Fruit fly (Drosophila melanogaster): ENCODE data around the gene elm.
A peak's percentile ranks its signal among the peaks of the same experiment; 100 is the strongest.

The elm gene

DNA sequence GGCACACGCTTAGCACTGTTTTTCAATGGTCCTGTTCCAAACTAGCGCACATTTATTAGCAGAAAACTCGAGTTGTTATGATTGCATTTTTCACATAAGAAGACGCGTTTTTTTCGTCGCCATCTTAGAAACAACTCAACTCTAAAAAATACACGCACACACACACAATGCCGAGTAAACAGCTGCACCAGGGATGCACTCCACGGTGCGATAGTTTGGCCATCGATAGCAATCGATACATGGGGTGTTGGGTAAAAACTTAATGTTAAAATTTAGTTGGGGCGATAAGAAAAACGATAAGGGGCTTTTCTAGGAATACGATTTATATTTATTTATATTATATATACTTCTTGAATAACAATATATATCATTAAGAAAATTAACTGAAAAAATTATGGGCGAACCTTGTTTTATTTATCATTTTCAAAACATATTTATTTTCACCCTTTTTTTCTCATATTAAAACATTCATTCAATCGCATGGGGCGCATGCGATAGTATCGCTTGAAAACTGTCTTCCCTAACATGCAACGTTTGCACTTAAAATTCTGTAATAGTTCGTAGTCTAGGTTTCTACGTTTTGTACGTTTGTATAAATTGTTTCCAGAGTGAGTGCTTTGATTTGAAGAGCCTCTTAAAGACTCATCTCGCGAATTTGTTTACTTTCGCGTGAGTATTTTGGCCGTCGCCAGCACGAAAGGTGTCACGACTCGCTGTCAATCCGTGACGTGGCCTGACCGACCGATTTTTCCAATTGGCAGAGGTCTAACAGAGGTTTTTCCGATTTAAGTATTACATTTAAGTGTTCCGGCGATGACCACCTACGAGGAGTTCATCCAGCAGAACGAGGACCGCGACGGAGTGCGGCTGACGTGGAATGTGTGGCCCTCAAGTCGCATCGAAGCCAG lies 5.8 kb downstream of the elm start, which contains the start of the genes MTA1-like and Sec23 (continued):
- no peak for TF ChIP-seq Eip74EF (GFP tag; optimal IDR thresholded peaks at IDR 0.05)
- TF ChIP-seq CG4424 (GFP tag; optimal IDR thresholded peaks at IDR 0.05) = peak; percentile 56
- TF ChIP-seq ham (GFP tag; IDR thresholded peaks at IDR 0.05) = no peak
- peak; percentile 81 for TF ChIP-seq sens (GFP tag)
- TF ChIP-seq CG11456 (GFP tag; IDR thresholded peaks at IDR 0.05) = peak; percentile 45; the same call in 1 of the 3 replicates
- TF ChIP-seq Deaf1 (tag; optimal IDR thresholded peaks at IDR 0.05) = peak; percentile 19
- no peak for TF ChIP-seq CG7372 (GFP tag; IDR thresholded peaks at IDR 0.05)
- TF ChIP-seq HLH3B (GFP tag; IDR thresholded peaks at IDR 0.05) = peak; percentile 35; the same call in 1 of the 2 replicates
- peak; percentile 21 for TF ChIP-seq CG7556 (GFP tag; optimal IDR thresholded peaks at IDR 0.05)
- TF ChIP-seq crp (GFP tag; optimal IDR thresholded peaks at IDR 0.05) = peak in 1 of 2 experiments; percentile 81
- TF ChIP-seq Nf-YA (GFP tag; IDR thresholded peaks at IDR 0.05) = no peak
- TF ChIP-seq NfI (GFP tag; optimal IDR thresholded peaks at IDR 0.05) = peak; percentile 33
- TF ChIP-seq rib (GFP tag; IDR thresholded peaks at IDR 0.05) = no peak; the same call in 1 of the 2 replicates
- peak; percentile 34 for TF ChIP-seq CG4820 (GFP tag; optimal IDR thresholded peaks at IDR 0.05)
- peak; percentile 44 for TF ChIP-seq twi (tag; optimal IDR thresholded peaks at IDR 0.05)
- peak; percentile 37 for TF ChIP-seq CG10979 (tag; optimal IDR thresholded peaks at IDR 0.05)
- TF ChIP-seq vvl (GFP tag; IDR thresholded peaks at IDR 0.05) = peak; percentile 50; the same call in 1 of the 2 replicates
- no peak for TF ChIP-seq CG12219 (GFP tag; optimal IDR thresholded peaks at IDR 0.05)
- peak; percentile 65 for TF ChIP-seq CG30403 (GFP tag; optimal IDR thresholded peaks at IDR 0.05)
- no peak for TF ChIP-seq CG3163 (GFP tag; optimal IDR thresholded peaks at IDR 0.05)
- peak; percentile 71 for TF ChIP-seq Rfx (GFP tag; IDR thresholded peaks at IDR 0.05)
- TF ChIP-seq CG14014 (GFP tag; IDR thresholded peaks at IDR 0.05) = no peak
- peak; percentile 26 for TF ChIP-seq CG11723 (GFP tag; optimal IDR thresholded peaks at IDR 0.05)
- peak; percentile 26 for TF ChIP-seq HmgZ (tag; optimal IDR thresholded peaks at IDR 0.05)
- peak; percentile 53 for TF ChIP-seq Meics (GFP tag; optimal IDR thresholded peaks at IDR 0.05)
- TF ChIP-seq CG14965 (GFP tag; optimal IDR thresholded peaks at IDR 0.05; ENCODE audit: borderline replicate concordance) = no peak
- peak; percentile 59 for TF ChIP-seq CG17186 (GFP tag; optimal IDR thresholded peaks at IDR 0.05)
- TF ChIP-seq seq (GFP tag; IDR thresholded peaks at IDR 0.05) = no peak
- TF ChIP-seq CG4617 (GFP tag; optimal IDR thresholded peaks at IDR 0.05; ENCODE audit: borderline replicate concordance) = no peak
- peak; percentile 97 for TF ChIP-seq Dll (GFP tag; IDR thresholded peaks at IDR 0.05; ENCODE audit: partially characterized antibody)
- TF ChIP-seq CG16813 (GFP tag; IDR thresholded peaks at IDR 0.05; ENCODE audit: partially characterized antibody) = peak; percentile 98
- TF ChIP-seq B-H2 (GFP tag; optimal IDR thresholded peaks at IDR 0.05) = no peak
- TF ChIP-seq stwl (tag; optimal IDR thresholded peaks at IDR 0.05) = no peak
- TF ChIP-seq bbx (GFP tag; IDR thresholded peaks at IDR 0.05; ENCODE audit: partially characterized antibody) = peak; percentile 90
- TF ChIP-seq CG9609 (GFP tag; optimal IDR thresholded peaks at IDR 0.05) = peak; percentile 22
- peak; percentile 17; the same call in 1 of the 3 replicates for TF ChIP-seq dysf (GFP tag; IDR thresholded peaks at IDR 0.05)
- no peak for TF ChIP-seq CG12071 (GFP tag; optimal IDR thresholded peaks at IDR 0.05)
- no peak for TF ChIP-seq Mad (GFP tag; optimal IDR thresholded peaks at IDR 0.05)
- no peak for TF ChIP-seq Xrp1 (GFP tag; IDR thresholded peaks at IDR 0.05)
- TF ChIP-seq CG9817 (tag; optimal IDR thresholded peaks at IDR 0.05) = peak; percentile 47
- no peak for TF ChIP-seq CkIIα-i1 (GFP tag; IDR thresholded peaks at IDR 0.05)
- TF ChIP-seq MESR4 (GFP tag; optimal IDR thresholded peaks at IDR 0.05) = peak; percentile 86

Data from whole organism, embryonic.